Worm (Caenorhabditis elegans) whole organism, late embryonic: Measurements from ENCODE around the gene W07G4.5.

Source experiments
- ama-1 ChIP-seq: fragments of 150-350 bp; optimal IDR thresholded peaks from 2 replicates; lab custom pipeline; 2014
- ceh-48 ChIP-seq: sonication (generic microtip); optimal IDR thresholded peaks from 2 replicates; lab custom pipeline; 2016; ENCODE audit warnings: missing genetic modification characterization, inconsistent platforms, missing compliant biosample characterization
- ceh-6 ChIP-seq: fragments of 200-800 bp; sonication (Bioruptor generic); optimal IDR thresholded peaks from 2 replicates; lab custom pipeline; 2018; ENCODE audit warnings: mild to moderate bottlenecking, missing genetic modification characterization, missing compliant biosample characterization
- ets-4 ChIP-seq: sonication (generic microtip); optimal IDR thresholded peaks from 2 replicates; lab custom pipeline; 2016; ENCODE audit warnings: missing genetic modification characterization, missing compliant biosample characterization
- hlh-30 ChIP-seq: sonication (generic microtip); optimal IDR thresholded peaks from 2 replicates; lab custom pipeline; 2017; ENCODE audit warnings: antibody characterized with exemption, missing genetic modification characterization, missing compliant biosample characterization; ENCODE audit not compliant: insufficient read depth
- hlh-6 ChIP-seq: sonication (generic microtip); optimal IDR thresholded peaks from 2 replicates; lab custom pipeline; 2016; ENCODE audit warnings: missing genotype, missing genetic modification characterization, missing compliant biosample characterization
- madf-2 ChIP-seq: sonication (generic microtip); optimal IDR thresholded peaks from 2 replicates; lab custom pipeline; 2017; ENCODE audit warnings: missing genetic modification characterization, missing compliant biosample characterization
- nhr-11 ChIP-seq: fragments of 150-350 bp; optimal IDR thresholded peaks from 2 replicates; lab custom pipeline; 2014; ENCODE audit warnings: missing biosample characterization, missing genetic modification characterization
- pax-1 ChIP-seq: fragments of 150-350 bp; optimal IDR thresholded peaks from 2 replicates; lab custom pipeline; 2014; ENCODE audit warnings: missing biosample characterization, missing genetic modification characterization
- sdc-2 ChIP-seq: sonication (generic microtip); optimal IDR thresholded peaks from 2 replicates; lab custom pipeline; 2016; ENCODE audit warnings: missing genotype, missing genetic modification characterization, missing compliant biosample characterization
- tbx-2 ChIP-seq: sonication (generic microtip); optimal IDR thresholded peaks from 2 replicates; lab custom pipeline; 2016; ENCODE audit warnings: missing genetic modification characterization, missing compliant biosample characterization
- zip-5 ChIP-seq: sonication (generic microtip); optimal IDR thresholded peaks from 2 replicates; lab custom pipeline; 2016; ENCODE audit warnings: missing genetic modification characterization, missing compliant biosample characterization

ce11 chrV:13013844-13014243, 33.9 kb upstream of the W07G4.5 start, which contains the start of gene F15B9.6:
- TF ChIP-seq sdc-2 (tag; lab: Kevin White, UChicago) (no peak), zip-5 (tag; lab: Kevin White, UChicago) (no peak), hlh-6 (tag; lab: Kevin White, UChicago) (no peak), madf-2 (tag; lab: Kevin White, UChicago) (no peak), nhr-11 (tag; lab: Kevin White, UChicago) (no peak), tbx-2 (tag; lab: Kevin White, UChicago) (no peak), ceh-6 (GFP tag; lab: Kevin White, UChicago) (no peak), ama-1 (lab: Kevin White, UChicago) (no peak), pax-1 (tag; lab: Kevin White, UChicago) (no peak), ets-4 (tag; lab: Kevin White, UChicago) (no peak), ceh-48 (tag; lab: Kevin White, UChicago) (no peak), hlh-30 (tag; lab: Kevin White, UChicago) (no peak)
